Worm (Caenorhabditis elegans) whole organism, late embryonic: ENCODE results near the gene K06H6.1.

Experiments used
- C38D4.7 ChIP-seq: fragments of 200-800 bp; sonication (Bioruptor generic); optimal IDR thresholded peaks from 2 replicates; lab custom pipeline; 2018; ENCODE audit warnings: mild to moderate bottlenecking, missing genetic modification characterization, moderate library complexity, missing compliant biosample characterization
- ama-1 ChIP-seq: fragments of 150-350 bp; optimal IDR thresholded peaks from 2 replicates; lab custom pipeline; 2014
- tbx-7 ChIP-seq: sonication (generic microtip); optimal IDR thresholded peaks from 2 replicates; lab custom pipeline; 2016; ENCODE audit warnings: missing genotype, missing genetic modification characterization, missing compliant biosample characterization
- ttx-3 ChIP-seq: sonication (generic microtip); optimal IDR thresholded peaks from 2 replicates; lab custom pipeline; 2016; ENCODE audit warnings: missing genetic modification reagents, missing genetic modification characterization, missing compliant biosample characterization
- unc-3 ChIP-seq, 2 experiments: fragments of 200-800 bp in 1 of 2; sonication (Bioruptor generic) in 1 of 2; sonication (generic microtip) in 1 of 2; conservative IDR thresholded peaks in 1 of 2; optimal IDR thresholded peaks in 1 of 2; 2 replicates each; pipeline versions ENCODE4 v1.3.6 to Lab custom; 2016 to 2022; ENCODE audit warnings: missing compliant biosample characterization in 2 of 2, missing genetic modification characterization in 2 of 2, missing genetic modification reagents in 1 of 2

DNA sequence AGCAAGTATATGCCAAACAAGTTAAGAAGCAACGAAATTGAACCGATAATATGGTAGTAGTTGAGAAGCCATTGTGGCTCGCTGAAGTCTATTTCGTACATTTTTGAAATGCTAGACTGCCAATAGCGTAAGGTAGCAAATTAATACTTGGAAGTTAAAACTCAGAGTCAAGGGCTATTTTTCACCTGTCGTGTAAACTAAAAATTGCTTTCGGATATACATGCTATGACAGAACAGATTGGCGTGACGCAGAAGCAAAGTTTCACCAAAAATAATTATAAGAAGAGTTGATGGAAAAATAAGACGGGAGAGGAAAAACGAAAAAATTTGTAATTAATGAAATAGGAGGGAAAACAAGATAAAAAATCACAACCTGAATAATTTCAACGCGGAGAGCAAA is 21.9 kb upstream of the K06H6.1 start, which contains the start of gene sri-73:
- TF ChIP-seq tbx-7 (tag; lab: Kevin White, UChicago) (no peak), ama-1 (lab: Kevin White, UChicago) (no peak), C38D4.7 (GFP tag; lab: Kevin White, UChicago) (no peak), ttx-3 (tag; lab: Kevin White, UChicago) (no peak), unc-3 (GFP tag; conservative IDR thresholded peaks at IDR 0.05; lab: Robert Waterston, UW) (no peak), unc-3 (tag; optimal IDR thresholded peaks at IDR 0.05; lab: Kevin White, UChicago) (no peak)
